Worm (Caenorhabditis elegans) whole organism, late embryonic: ENCODE measurements around the gene itr-1.

Experiments used
- F13H6.1 ChIP-seq: sonication (generic microtip); optimal IDR thresholded peaks from 2 replicates; lab custom pipeline; 2016; ENCODE audit warnings: missing genetic modification characterization, missing compliant biosample characterization
- ceh-9 ChIP-seq: sonication (generic microtip); optimal IDR thresholded peaks from 2 replicates; lab custom pipeline; 2016; ENCODE audit warnings: mild to moderate bottlenecking, missing genetic modification characterization, inconsistent platforms, missing compliant biosample characterization
- elt-2 ChIP-seq: sonication (generic microtip); optimal IDR thresholded peaks from 2 replicates; lab custom pipeline; 2016; ENCODE audit warnings: missing genetic modification reagents, missing genetic modification characterization, missing compliant biosample characterization
- lim-6 ChIP-seq: sonication (generic microtip); optimal IDR thresholded peaks from 2 replicates; lab custom pipeline; 2016; ENCODE audit warnings: missing genetic modification characterization, missing compliant biosample characterization
- madf-2 ChIP-seq: sonication (generic microtip); optimal IDR thresholded peaks from 2 replicates; lab custom pipeline; 2017; ENCODE audit warnings: missing genetic modification characterization, missing compliant biosample characterization
- npax-4 ChIP-seq: sonication (generic microtip); optimal IDR thresholded peaks from 2 replicates; lab custom pipeline; 2016; ENCODE audit warnings: missing genetic modification characterization, missing compliant biosample characterization
- pat-9 ChIP-seq: fragments of 200-800 bp; sonication (Bioruptor generic); optimal IDR thresholded peaks from 2 replicates; lab custom pipeline; 2018; ENCODE audit warnings: mild to moderate bottlenecking, missing genetic modification characterization, moderate library complexity, missing compliant biosample characterization
- pros-1 ChIP-seq: fragments of 150-350 bp; optimal IDR thresholded peaks from 2 replicates; lab custom pipeline; 2014; ENCODE audit warnings: missing biosample characterization, missing genetic modification reagents, missing genetic modification characterization
- syd-9 ChIP-seq: sonication (generic microtip); optimal IDR thresholded peaks from 2 replicates; lab custom pipeline; 2016; ENCODE audit warnings: mild to moderate bottlenecking, missing genetic modification characterization, moderate library complexity, missing compliant biosample characterization
- tbx-7 ChIP-seq: sonication (generic microtip); optimal IDR thresholded peaks from 2 replicates; lab custom pipeline; 2016; ENCODE audit warnings: missing genotype, missing genetic modification characterization, missing compliant biosample characterization

ce11 chrIV:7650433-7650832 lies 24.5 kb upstream of the itr-1 start:
- TF ChIP-seq madf-2 (tag; lab: Kevin White, UChicago) = no peak
- no peak for TF ChIP-seq npax-4 (tag; lab: Kevin White, UChicago)
- no peak for TF ChIP-seq pros-1 (tag; lab: Kevin White, UChicago)
- no peak for TF ChIP-seq pat-9 (tag; lab: Kevin White, UChicago)
- TF ChIP-seq lim-6 (tag; lab: Kevin White, UChicago) = no peak
- no peak for TF ChIP-seq syd-9
- TF ChIP-seq F13H6.1 (tag; lab: Kevin White, UChicago) = no peak
- TF ChIP-seq tbx-7 (tag; lab: Kevin White, UChicago) = no peak
- TF ChIP-seq elt-2 (tag; lab: Kevin White, UChicago) = no peak
- no peak for TF ChIP-seq ceh-9 (tag; lab: Kevin White, UChicago)
